In genomic region chrIII:11825654-11826053, ce11 we compare ENCODE assay signal across 4 worm cellular contexts.
A peak's percentile ranks its signal among the peaks of the same experiment; 100 is the strongest.
TF ChIP-seq lines count a peak whose summit lies in the region.

No protein-coding gene starts in this region.

TF ChIP-seq in whole organism, L2 larva, 48 proteins besides CTCF, POLR2A, EP300 and RAD21 (continues in another document):
- TF ChIP-seq nhr-77 (tag; optimal IDR thresholded peaks at IDR 0.05; lab: Kevin White, UChicago) (no peak), peb-1 (tag; optimal IDR thresholded peaks at IDR 0.05; lab: Kevin White, UChicago) (no peak), ZK546.5 (tag; optimal IDR thresholded peaks at IDR 0.05; lab: Kevin White, UChicago) (no peak), nhr-129 (tag; optimal IDR thresholded peaks at IDR 0.05; lab: Kevin White, UChicago) (peak; percentile 43), sma-3 (GFP tag; optimal IDR thresholded peaks at IDR 0.05; lab: Kevin White, UChicago) (peak; percentile 53), Y55F3AM.14 (GFP tag; optimal IDR thresholded peaks at IDR 0.05; lab: Kevin White, UChicago) (no peak), sma-9 (GFP tag; optimal IDR thresholded peaks at IDR 0.05; lab: Kevin White, UChicago) (peak; percentile 0), sma-9 (tag; optimal IDR thresholded peaks at IDR 0.05; lab: Kevin White, UChicago) (no peak), mdl-1 (tag; optimal IDR thresholded peaks at IDR 0.05; lab: Kevin White, UChicago) (peak in 1 of 2 experiments; percentile 78), egl-27 (tag; optimal IDR thresholded peaks at IDR 0.05; lab: Kevin White, UChicago) (no peak), lin-39 (tag; optimal IDR thresholded peaks at IDR 0.05; lab: Kevin White, UChicago) (no peak), nhr-12 (tag; optimal IDR thresholded peaks at IDR 0.05; lab: Kevin White, UChicago) (no peak), nhr-23 (tag; optimal IDR thresholded peaks at IDR 0.05; lab: Kevin White, UChicago) (no peak), lin-13 (GFP tag; optimal IDR thresholded peaks at IDR 0.05; lab: Kevin White, UChicago) (peak; percentile 51), nhr-6 (tag; optimal IDR thresholded peaks at IDR 0.05; lab: Kevin White, UChicago) (no peak), lin-11 (tag; optimal IDR thresholded peaks at IDR 0.05; lab: Kevin White, UChicago) (peak; percentile 49), zag-1 (tag; optimal IDR thresholded peaks at IDR 0.05; lab: Kevin White, UChicago) (peak; percentile 13), alr-1 (tag; optimal IDR thresholded peaks at IDR 0.05; lab: Kevin White, UChicago) (no peak), ztf-1 (GFP tag; conservative IDR thresholded peaks at IDR 0.05; lab: Robert Waterston, UW) (no peak), lsy-2 (tag; optimal IDR thresholded peaks at IDR 0.05; lab: Kevin White, UChicago) (peak; percentile 36 to 85), F13H6.1 (tag; optimal IDR thresholded peaks at IDR 0.05; lab: Kevin White, UChicago) (peak; percentile 38), snpc-4 (tag; optimal IDR thresholded peaks at IDR 0.05; lab: Kevin White, UChicago) (peak; percentile 3), elt-3 (tag; optimal IDR thresholded peaks at IDR 0.05; lab: Kevin White, UChicago) (no peak), nhr-25 (tag; optimal IDR thresholded peaks at IDR 0.05; lab: Kevin White, UChicago) (peak; percentile 21)

TF ChIP-seq in whole organism, L4 larva, 104 proteins besides CTCF, POLR2A, EP300 and RAD21 (continues in another document):
- TF ChIP-seq vab-7 (GFP tag; IDR thresholded peaks at IDR 0.05; lab: Robert Waterston, UW) (peak; percentile 31; the same call in 1 of the 2 replicates), zag-1 (tag; optimal IDR thresholded peaks at IDR 0.05; lab: Kevin White, UChicago) (no peak), nhr-11 (tag; optimal IDR thresholded peaks at IDR 0.05; lab: Kevin White, UChicago) (no peak), fos-1 (tag; optimal IDR thresholded peaks at IDR 0.05; lab: Kevin White, UChicago) (no peak), dmd-9 (GFP tag; IDR thresholded peaks at IDR 0.05; lab: Robert Waterston, UW) (no peak), Y105C5A.15 (GFP tag; IDR thresholded peaks at IDR 0.05; lab: Robert Waterston, UW) (no peak), ZK337.2 (GFP tag; IDR thresholded peaks at IDR 0.05; lab: Robert Waterston, UW) (no peak), ceh-28 (tag; optimal IDR thresholded peaks at IDR 0.05; lab: Kevin White, UChicago) (no peak), F26F4.8 (GFP tag; conservative IDR thresholded peaks at IDR 0.05; lab: Robert Waterston, UW) (no peak), dmd-8 (GFP tag; IDR thresholded peaks at IDR 0.05; lab: Robert Waterston, UW) (no peak), snpc-1.2 (GFP tag; IDR thresholded peaks at IDR 0.05; lab: Robert Waterston, UW) (no peak), nhr-10 (tag; optimal IDR thresholded peaks at IDR 0.05; lab: Kevin White, UChicago) (no peak), mes-2 (tag; optimal IDR thresholded peaks at IDR 0.05; lab: Kevin White, UChicago; ENCODE audit: poor library complexity, severe bottlenecking) (peak; percentile 86), F49E8.2 (tag; optimal IDR thresholded peaks at IDR 0.05; lab: Kevin White, UChicago; ENCODE audit: borderline replicate concordance) (no peak), pha-4 (GFP tag; IDR thresholded peaks at IDR 0.05; lab: Robert Waterston, UW) (no peak), pha-4 (tag; optimal IDR thresholded peaks at IDR 0.05; lab: Kevin White, UChicago) (no peak), mdl-1 (tag; optimal IDR thresholded peaks at IDR 0.05; lab: Kevin White, UChicago) (peak; percentile 52 to 93), ctbp-1 (GFP tag; IDR thresholded peaks at IDR 0.05; lab: Robert Waterston, UW) (no peak), lim-7 (GFP tag; IDR thresholded peaks at IDR 0.05; lab: Robert Waterston, UW) (no peak), aha-1 (tag; lab: Kevin White, UChicago) (peak; percentile 93), tag-97 (GFP tag; IDR thresholded peaks at IDR 0.05; lab: Robert Waterston, UW) (no peak), lin-38 (GFP tag; IDR thresholded peaks at IDR 0.05; lab: Robert Waterston, UW) (peak; percentile 94), saeg-2 (GFP tag; IDR thresholded peaks at IDR 0.05; lab: Robert Waterston, UW) (no peak), mep-1 (tag; optimal IDR thresholded peaks at IDR 0.05; lab: Kevin White, UChicago) (peak; percentile 64), nhr-102 (tag; optimal IDR thresholded peaks at IDR 0.05; lab: Kevin White, UChicago) (no peak)

TF ChIP-seq in whole organism, late embryonic, 69 proteins besides CTCF, POLR2A, EP300 and RAD21:
- no peak for TF ChIP-seq zip-5 (tag; optimal IDR thresholded peaks at IDR 0.05; lab: Kevin White, UChicago)
- TF ChIP-seq ceh-2 (tag; optimal IDR thresholded peaks at IDR 0.05; lab: Kevin White, UChicago): peak; percentile 26
- TF ChIP-seq pax-1 (tag; optimal IDR thresholded peaks at IDR 0.05; lab: Kevin White, UChicago): peak; percentile 51
- peak; percentile 34 for TF ChIP-seq ttx-3 (tag; optimal IDR thresholded peaks at IDR 0.05; lab: Kevin White, UChicago)
- TF ChIP-seq K09A11.1 (tag; optimal IDR thresholded peaks at IDR 0.05; lab: Kevin White, UChicago; ENCODE audit: insufficient read depth): no peak
- TF ChIP-seq ceh-34 (tag; optimal IDR thresholded peaks at IDR 0.05; lab: Kevin White, UChicago): peak; percentile 23
- peak; percentile 98 for TF ChIP-seq ceh-48 (tag; optimal IDR thresholded peaks at IDR 0.05; lab: Kevin White, UChicago)
- TF ChIP-seq unc-42 (tag; optimal IDR thresholded peaks at IDR 0.05; lab: Kevin White, UChicago): peak; percentile 58
- peak; percentile 30 for TF ChIP-seq dve-1 (tag; optimal IDR thresholded peaks at IDR 0.05; lab: Kevin White, UChicago)
- TF ChIP-seq npax-4 (tag; optimal IDR thresholded peaks at IDR 0.05; lab: Kevin White, UChicago): no peak
- TF ChIP-seq tbx-2 (tag; optimal IDR thresholded peaks at IDR 0.05; lab: Kevin White, UChicago): peak; percentile 39
- peak; percentile 48 for TF ChIP-seq rnt-1 (tag; optimal IDR thresholded peaks at IDR 0.05; lab: Kevin White, UChicago)
- TF ChIP-seq hlh-15 (tag; optimal IDR thresholded peaks at IDR 0.05; lab: Kevin White, UChicago): no peak
- peak; percentile 40 for TF ChIP-seq unc-55 (GFP tag; optimal IDR thresholded peaks at IDR 0.05; lab: Kevin White, UChicago)
- TF ChIP-seq ceh-9 (tag; optimal IDR thresholded peaks at IDR 0.05; lab: Kevin White, UChicago): no peak
- TF ChIP-seq C08G9.2 (tag; optimal IDR thresholded peaks at IDR 0.05; lab: Kevin White, UChicago): peak; percentile 3
- peak; percentile 83 for TF ChIP-seq hlh-30 (tag; optimal IDR thresholded peaks at IDR 0.05; lab: Kevin White, UChicago; ENCODE audit: insufficient read depth)
- TF ChIP-seq ceh-31 (tag; optimal IDR thresholded peaks at IDR 0.05; lab: Kevin White, UChicago): peak; percentile 80
- peak; percentile 35 for TF ChIP-seq ets-4 (tag; optimal IDR thresholded peaks at IDR 0.05; lab: Kevin White, UChicago)
- TF ChIP-seq nfya-1 (tag; optimal IDR thresholded peaks at IDR 0.05; lab: Kevin White, UChicago): peak; percentile 81
- peak; percentile 34 for TF ChIP-seq ceh-18 (tag; optimal IDR thresholded peaks at IDR 0.05; lab: Kevin White, UChicago)

TF ChIP-seq in whole organism, mixed stage, embryonic, 35 proteins besides CTCF, POLR2A, EP300 and RAD21:
- TF ChIP-seq mep-1 (tag; optimal IDR thresholded peaks at IDR 0.05; lab: Kevin White, UChicago) (peak; percentile 71), pha-4 (tag; optimal IDR thresholded peaks at IDR 0.05; lab: Kevin White, UChicago) (peak; percentile 66), mab-5 (tag; optimal IDR thresholded peaks at IDR 0.05; lab: Kevin White, UChicago) (peak; percentile 14), unc-120 (tag; optimal IDR thresholded peaks at IDR 0.05; lab: Kevin White, UChicago; ENCODE audit: poor library complexity, severe bottlenecking) (no peak), drap-1 (GFP tag; optimal IDR thresholded peaks at IDR 0.05; lab: Kevin White, UChicago) (no peak), nhr-12 (tag; optimal IDR thresholded peaks at IDR 0.05; lab: Kevin White, UChicago) (no peak), lsy-2 (tag; optimal IDR thresholded peaks at IDR 0.05; lab: Kevin White, UChicago) (peak; percentile 77), lin-13 (tag; optimal IDR thresholded peaks at IDR 0.05; lab: Kevin White, UChicago) (peak; percentile 80), ceh-39 (tag; optimal IDR thresholded peaks at IDR 0.05; lab: Kevin White, UChicago) (peak; percentile 89), cnd-1 (tag; optimal IDR thresholded peaks at IDR 0.05; lab: Kevin White, UChicago) (peak; percentile 10), hlh-1 (tag; optimal IDR thresholded peaks at IDR 0.05; lab: Kevin White, UChicago) (peak; percentile 65), mls-2 (tag; optimal IDR thresholded peaks at IDR 0.05; lab: Kevin White, UChicago) (peak; percentile 42), ces-1 (GFP tag; optimal IDR thresholded peaks at IDR 0.05; lab: Kevin White, UChicago) (peak; percentile 50), tbx-8 (GFP tag; optimal IDR thresholded peaks at IDR 0.05; lab: Kevin White, UChicago) (no peak), ham-2 (GFP tag; optimal IDR thresholded peaks at IDR 0.05; lab: Kevin White, UChicago) (no peak), ceh-43 (GFP tag; optimal IDR thresholded peaks at IDR 0.05; lab: Kevin White, UChicago) (peak; percentile 39)
